Worm (Caenorhabditis elegans): ENCODE results near the gene F25G6.1.

The F25G6.1 gene

DNA sequence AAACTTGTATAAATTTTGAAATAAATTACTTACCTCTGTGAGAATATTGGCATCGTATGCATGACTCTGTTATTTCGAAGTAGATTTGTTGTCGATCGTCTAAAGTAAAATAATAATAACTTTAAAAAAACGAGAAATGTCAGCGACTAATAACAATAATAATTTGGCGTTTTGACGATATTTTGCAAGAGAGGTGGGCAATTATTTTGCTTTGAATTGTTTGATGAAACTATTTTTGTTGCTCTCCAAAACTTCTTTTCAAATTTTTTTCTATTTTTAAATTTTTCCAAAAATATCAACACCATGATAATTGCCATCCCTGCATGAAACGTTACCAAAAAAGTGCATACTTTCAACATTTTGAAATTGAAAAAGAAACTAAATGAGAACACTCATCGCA is 24.3 kb downstream of the F25G6.1 start, which contains the start of gene F41E6.7:
F41E6.7 (minus strand) TSS at position 101 of the 400 bp plus-strand sequence.
- no peak for TF ChIP-seq ceh-22 (tag; optimal IDR thresholded peaks at IDR 0.05)
- TF ChIP-seq hlh-13 (GFP tag; optimal IDR thresholded peaks at IDR 0.05): no peak
- TF ChIP-seq lim-6 (tag; optimal IDR thresholded peaks at IDR 0.05): no peak
- TF ChIP-seq gmeb-2 (tag; optimal IDR thresholded peaks at IDR 0.05): no peak
- no peak for TF ChIP-seq ceh-6 (GFP tag; optimal IDR thresholded peaks at IDR 0.05)
- TF ChIP-seq K09A11.1 (tag; optimal IDR thresholded peaks at IDR 0.05; ENCODE audit: insufficient read depth): no peak
- TF ChIP-seq T23F11.4 (GFP tag; optimal IDR thresholded peaks at IDR 0.05): no peak
- no peak for TF ChIP-seq ceh-31 (tag; optimal IDR thresholded peaks at IDR 0.05)
- no peak for TF ChIP-seq K02D7.2 (tag; optimal IDR thresholded peaks at IDR 0.05)
- no peak for TF ChIP-seq ceh-14 (tag; optimal IDR thresholded peaks at IDR 0.05)
- TF ChIP-seq ets-4 (tag; optimal IDR thresholded peaks at IDR 0.05): no peak
- no peak for TF ChIP-seq eyg-1 (tag; optimal IDR thresholded peaks at IDR 0.05)
- no peak for TF ChIP-seq zip-5 (tag; optimal IDR thresholded peaks at IDR 0.05)
- TF ChIP-seq rnt-1 (tag; optimal IDR thresholded peaks at IDR 0.05): no peak
- no peak for TF ChIP-seq mec-3 (tag; optimal IDR thresholded peaks at IDR 0.05; ENCODE audit: borderline replicate concordance)
- no peak for TF ChIP-seq fkh-6 (tag; optimal IDR thresholded peaks at IDR 0.05)
- no peak for TF ChIP-seq hlh-6 (tag; optimal IDR thresholded peaks at IDR 0.05)
- TF ChIP-seq unc-86 (tag; optimal IDR thresholded peaks at IDR 0.05): no peak
- TF ChIP-seq fax-1 (tag; optimal IDR thresholded peaks at IDR 0.05): no peak
- no peak for TF ChIP-seq dve-1 (tag; optimal IDR thresholded peaks at IDR 0.05)

- TF ChIP-seq unc-55 (GFP tag; optimal IDR thresholded peaks at IDR 0.05): no peak
- TF ChIP-seq hlh-8 (tag; optimal IDR thresholded peaks at IDR 0.05): peak; percentile 15
Observed at ce11 chrV:8599957-8600356, 25.1 kb downstream of the F25G6.1 start.

- no peak for TF ChIP-seq ceh-34 (tag; optimal IDR thresholded peaks at IDR 0.05)
- no peak for TF ChIP-seq ceh-2 (tag; optimal IDR thresholded peaks at IDR 0.05)
- TF ChIP-seq ahr-1 (tag; optimal IDR thresholded peaks at IDR 0.05): no peak
- TF ChIP-seq hlh-8 (tag; optimal IDR thresholded peaks at IDR 0.05): no peak
- TF ChIP-seq madf-2 (tag; optimal IDR thresholded peaks at IDR 0.05): no peak
- no peak for TF ChIP-seq C38D4.7 (GFP tag; optimal IDR thresholded peaks at IDR 0.05)
- no peak for TF ChIP-seq lin-11 (tag; optimal IDR thresholded peaks at IDR 0.05)
- no peak for TF ChIP-seq K02D7.2 (tag; optimal IDR thresholded peaks at IDR 0.05)
- no peak for TF ChIP-seq mec-3 (tag; optimal IDR thresholded peaks at IDR 0.05; ENCODE audit: borderline replicate concordance)
- TF ChIP-seq ceh-48 (tag; optimal IDR thresholded peaks at IDR 0.05): no peak
- TF ChIP-seq C08G9.2 (tag; optimal IDR thresholded peaks at IDR 0.05): no peak
- no peak for TF ChIP-seq zip-5 (tag; optimal IDR thresholded peaks at IDR 0.05)
- no peak for TF ChIP-seq syd-9 (tag; optimal IDR thresholded peaks at IDR 0.05)
- no peak for TF ChIP-seq pha-4 (tag; optimal IDR thresholded peaks at IDR 0.05)
- no peak for TF ChIP-seq fax-1 (tag; optimal IDR thresholded peaks at IDR 0.05)
- no peak for TF ChIP-seq ttx-3 (tag; optimal IDR thresholded peaks at IDR 0.05)
- no peak for TF ChIP-seq ceh-24 (tag; optimal IDR thresholded peaks at IDR 0.05)
Observed at ce11 chrV:8601420-8601819, 26.6 kb downstream of the F25G6.1 start, which contains the start of gene F41E6.8. Gene F41E6.8, minus strand, starts transcription at chrV:8601520.

DNA sequence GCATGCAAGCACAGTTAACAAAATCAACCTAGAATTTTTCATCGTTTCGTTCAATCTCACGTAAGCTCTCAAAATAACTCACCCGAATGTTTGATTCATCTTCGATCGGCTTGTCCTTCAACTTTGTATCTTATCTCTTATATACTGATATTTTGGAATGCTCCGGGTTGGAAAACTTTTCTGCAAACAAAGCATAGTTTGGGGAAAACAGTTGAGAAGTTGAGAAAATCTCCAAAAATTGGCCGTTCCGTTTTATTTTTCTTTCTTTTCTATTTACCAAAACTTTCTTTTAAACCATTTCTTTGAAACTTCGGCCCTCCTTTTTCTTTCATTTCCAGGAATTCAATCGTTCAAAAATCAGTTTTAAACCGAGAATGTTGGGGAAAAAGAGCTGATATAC is 27.8 kb downstream of the F25G6.1 start, which contains the start of gene F41E6.15:
F41E6.15 (minus strand) TSS at position 101 of the 400 bp plus-strand sequence.
- TF ChIP-seq nhr-232 (tag; optimal IDR thresholded peaks at IDR 0.05) (no peak), K09A11.1 (tag; optimal IDR thresholded peaks at IDR 0.05; ENCODE audit: insufficient read depth) (no peak), T23F11.4 (GFP tag; optimal IDR thresholded peaks at IDR 0.05) (no peak), unc-42 (tag; optimal IDR thresholded peaks at IDR 0.05) (no peak), ceh-18 (tag; optimal IDR thresholded peaks at IDR 0.05) (no peak), fkh-10 (GFP tag; optimal IDR thresholded peaks at IDR 0.05) (no peak), ceh-2 (tag; optimal IDR thresholded peaks at IDR 0.05) (no peak), K02D7.2 (tag; optimal IDR thresholded peaks at IDR 0.05) (no peak)

All from whole organism, late embryonic.